Worm (Caenorhabditis elegans): ENCODE data around the gene F14D7.8.

Gene F14D7.8

ce11 chrV:14312695-14313094 is at the start of gene F14D7.8:
TSS of gene F14D7.8 (minus strand) at chrV:14312795.
- no peak for TF ChIP-seq dao-5 (tag; optimal IDR thresholded peaks at IDR 0.05)
- TF ChIP-seq W03F9.2 (tag; optimal IDR thresholded peaks at IDR 0.05): no peak
- no peak for TF ChIP-seq him-1 (tag; optimal IDR thresholded peaks at IDR 0.05)

DNA sequence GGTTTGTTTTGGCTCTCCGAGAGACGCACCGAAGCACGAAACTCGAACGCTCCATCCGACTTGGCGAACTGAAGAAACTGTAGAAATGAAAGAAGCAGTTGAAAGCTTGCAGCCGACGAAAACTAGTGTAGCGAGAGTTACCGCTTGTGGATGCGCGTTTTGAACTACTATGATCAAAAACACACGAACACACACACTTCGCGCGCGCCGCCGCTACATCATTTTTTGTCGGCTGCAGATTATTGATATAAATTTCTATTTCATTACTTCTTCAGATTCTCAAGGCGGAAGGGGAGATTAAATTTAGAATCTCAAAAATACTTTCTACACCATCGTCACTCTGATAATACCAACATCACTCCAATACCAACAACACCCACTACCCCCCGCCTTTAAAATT is 49.4 kb upstream of the F14D7.8 start:
- TF ChIP-seq dao-5 (tag; optimal IDR thresholded peaks at IDR 0.05) (no peak), W03F9.2 (tag; optimal IDR thresholded peaks at IDR 0.05) (no peak), him-1 (tag; optimal IDR thresholded peaks at IDR 0.05) (no peak)

DNA sequence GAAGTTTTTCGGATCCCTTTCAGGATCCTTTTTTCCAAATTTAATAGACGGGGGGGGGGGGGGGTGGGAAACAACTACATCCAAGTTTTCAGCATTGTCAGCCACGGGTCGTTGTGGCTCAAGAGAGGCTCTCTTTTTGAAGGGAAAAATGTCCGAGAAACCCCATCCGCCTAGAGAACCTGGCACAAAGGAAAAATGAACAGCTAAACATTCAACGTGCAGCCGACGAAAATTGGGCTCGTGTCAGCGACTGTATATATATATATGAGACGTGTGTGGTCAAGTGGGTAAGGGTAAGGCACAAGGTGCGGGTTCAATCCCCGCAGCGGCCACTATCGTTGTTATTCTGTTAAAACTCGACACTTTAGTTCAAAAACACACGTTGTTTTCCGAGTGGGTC is 46.0 kb upstream of the F14D7.8 start, which contains the start of gene Y49A3A.4:
Gene Y49A3A.4 (minus strand): TSS at position 314 of the 400 bp plus-strand sequence.
- TF ChIP-seq dao-5 (tag; optimal IDR thresholded peaks at IDR 0.05) (no peak), him-1 (tag; optimal IDR thresholded peaks at IDR 0.05) (no peak), W03F9.2 (tag; optimal IDR thresholded peaks at IDR 0.05) (no peak)

ce11 chrV:14355738-14356368 is 43.3 kb upstream of the F14D7.8 start, which contains the start of gene cyn-1:
TSS of gene cyn-1 (plus strand) at chrV:14356076.
- peak; percentile 53 for TF ChIP-seq him-1 (tag; optimal IDR thresholded peaks at IDR 0.05)
- TF ChIP-seq dao-5 (tag; optimal IDR thresholded peaks at IDR 0.05): no peak
- peak; percentile 89 for TF ChIP-seq W03F9.2 (tag; optimal IDR thresholded peaks at IDR 0.05)

- TF ChIP-seq W03F9.2 (tag; optimal IDR thresholded peaks at IDR 0.05): no peak
- TF ChIP-seq dao-5 (tag; optimal IDR thresholded peaks at IDR 0.05): peak; percentile 71
- TF ChIP-seq him-1 (tag; optimal IDR thresholded peaks at IDR 0.05): no peak
These were observed 41.8 kb upstream of the F14D7.8 start, which contains the start of gene Y49A3A.3 for ce11 chrV:14354258-14354877. TSS of gene Y49A3A.3 (plus strand) at chrV:14354410.

DNA sequence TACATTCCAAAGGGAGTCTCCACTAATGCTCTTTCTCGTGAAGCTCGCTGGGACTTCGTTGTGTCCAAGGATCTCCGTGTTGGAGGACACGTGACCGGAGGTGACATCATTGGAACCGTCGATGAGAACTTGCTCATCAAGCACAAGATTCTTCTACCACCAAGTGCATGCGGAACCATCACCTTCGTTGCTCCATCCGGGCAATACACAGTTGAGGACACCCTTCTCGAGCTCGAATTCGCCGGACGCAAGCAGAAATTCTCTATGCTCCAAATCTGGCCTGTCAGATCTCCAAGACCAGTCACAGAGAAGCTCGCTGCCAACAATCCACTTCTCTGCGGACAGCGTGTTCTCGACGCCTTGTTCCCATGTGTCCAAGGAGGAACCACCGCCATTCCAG is 39.4 kb upstream of the F14D7.8 start:
- TF ChIP-seq him-1 (tag; optimal IDR thresholded peaks at IDR 0.05) (no peak), W03F9.2 (tag; optimal IDR thresholded peaks at IDR 0.05) (no peak), dao-5 (tag; optimal IDR thresholded peaks at IDR 0.05) (no peak)

- TF ChIP-seq W03F9.2 (tag; optimal IDR thresholded peaks at IDR 0.05) (no peak), him-1 (tag; optimal IDR thresholded peaks at IDR 0.05) (no peak), dao-5 (tag; optimal IDR thresholded peaks at IDR 0.05) (no peak)
These were observed 39.0 kb upstream of the F14D7.8 start, which contains the start of gene vha-13 for ce11 chrV:14351629-14352028. TSS of gene vha-13 (plus strand) at chrV:14351709.

ce11 chrV:14350949-14351348 is 38.4 kb upstream of the F14D7.8 start:
- peak; percentile 67 for TF ChIP-seq W03F9.2 (tag; optimal IDR thresholded peaks at IDR 0.05)
- TF ChIP-seq dao-5 (tag; optimal IDR thresholded peaks at IDR 0.05): no peak
- peak; percentile 50 for TF ChIP-seq him-1 (tag; optimal IDR thresholded peaks at IDR 0.05)

- TF ChIP-seq W03F9.2 (tag; optimal IDR thresholded peaks at IDR 0.05): no peak
- no peak for TF ChIP-seq him-1 (tag; optimal IDR thresholded peaks at IDR 0.05)
- TF ChIP-seq dao-5 (tag; optimal IDR thresholded peaks at IDR 0.05): no peak
These were observed 37.9 kb upstream of the F14D7.8 start for ce11 chrV:14350498-14350897.

- TF ChIP-seq dao-5 (tag; optimal IDR thresholded peaks at IDR 0.05) (no peak), W03F9.2 (tag; optimal IDR thresholded peaks at IDR 0.05) (peak; percentile 97), him-1 (tag; optimal IDR thresholded peaks at IDR 0.05) (peak; percentile 59)
These were observed 34.7 kb upstream of the F14D7.8 start, which contains the start of gene cept-2 for ce11 chrV:14347234-14347826. TSS of gene cept-2 (plus strand) at chrV:14347766.

DNA sequence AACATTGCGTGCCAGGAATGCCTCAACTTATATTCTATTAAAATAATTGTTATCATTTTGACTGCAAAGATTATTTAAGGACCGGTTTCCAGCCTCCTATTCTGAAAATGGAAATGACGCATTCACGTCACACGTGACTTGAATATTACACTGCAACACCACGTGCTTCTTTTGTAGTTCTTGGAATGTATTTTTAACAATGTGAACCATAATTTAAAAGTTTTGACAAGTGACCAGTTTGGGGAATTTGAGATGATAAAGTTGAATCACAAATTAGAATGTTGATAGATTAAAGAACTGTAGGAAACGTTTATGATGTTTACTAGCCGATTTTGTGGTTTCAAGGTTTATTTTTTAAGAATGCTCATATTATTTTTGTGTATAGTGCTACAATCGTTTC is 29.1 kb upstream of the F14D7.8 start, which contains the start of gene F47B8.10:
Gene F47B8.10 (plus strand): TSS at position 301 of the 400 bp plus-strand sequence.
- TF ChIP-seq him-1 (tag; optimal IDR thresholded peaks at IDR 0.05): no peak
- no peak for TF ChIP-seq W03F9.2 (tag; optimal IDR thresholded peaks at IDR 0.05)
- no peak for TF ChIP-seq dao-5 (tag; optimal IDR thresholded peaks at IDR 0.05)

DNA sequence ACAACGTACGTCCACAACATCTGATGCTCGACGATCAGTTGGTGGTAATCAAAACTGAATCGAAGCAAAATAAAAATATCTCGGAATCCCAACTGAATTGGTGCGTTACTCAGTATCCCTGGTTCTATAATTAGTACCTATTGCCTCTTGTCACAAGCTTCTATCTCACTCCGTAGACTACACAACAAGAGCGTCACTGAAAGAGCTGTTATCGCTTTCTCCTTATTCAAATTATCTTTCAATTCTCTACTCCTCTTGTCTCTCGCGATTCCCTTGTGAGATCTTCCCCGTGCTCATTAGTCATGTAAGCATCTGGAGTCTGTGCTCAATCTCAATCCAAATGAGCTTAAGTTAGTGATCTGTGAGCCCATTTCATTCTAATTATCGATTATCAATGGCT is 24.1 kb upstream of the F14D7.8 start, which contains the start of gene srm-6:
Gene srm-6 (plus strand): TSS at position 301 of the 400 bp plus-strand sequence.
- TF ChIP-seq him-1 (tag; optimal IDR thresholded peaks at IDR 0.05): no peak
- TF ChIP-seq dao-5 (tag; optimal IDR thresholded peaks at IDR 0.05): no peak
- no peak for TF ChIP-seq W03F9.2 (tag; optimal IDR thresholded peaks at IDR 0.05)

- TF ChIP-seq W03F9.2 (tag; optimal IDR thresholded peaks at IDR 0.05) (no peak), him-1 (tag; optimal IDR thresholded peaks at IDR 0.05) (no peak), dao-5 (tag; optimal IDR thresholded peaks at IDR 0.05) (no peak)
These were observed 22.3 kb upstream of the F14D7.8 start, which contains the start of gene srm-5 for ce11 chrV:14334901-14335300. TSS of gene srm-5 (plus strand) at chrV:14335201.

ce11 chrV:14333116-14333515 is 20.5 kb upstream of the F14D7.8 start, which contains the start of gene srm-4:
TSS of gene srm-4 (plus strand) at chrV:14333416.
- no peak for TF ChIP-seq dao-5 (tag; optimal IDR thresholded peaks at IDR 0.05)
- no peak for TF ChIP-seq him-1 (tag; optimal IDR thresholded peaks at IDR 0.05)
- TF ChIP-seq W03F9.2 (tag; optimal IDR thresholded peaks at IDR 0.05): no peak
